Worm (Caenorhabditis elegans) whole organism, late embryonic: ENCODE data around the gene twk-6.

Source experiments
- ama-1 ChIP-seq: fragments of 150-350 bp; optimal IDR thresholded peaks from 2 replicates; lab custom pipeline; 2014
- dve-1 ChIP-seq: sonication (generic microtip); optimal IDR thresholded peaks from 2 replicates; lab custom pipeline; 2017; ENCODE audit warnings: antibody characterized with exemption, mild to moderate bottlenecking, missing genetic modification characterization, missing compliant biosample characterization
- elt-2 ChIP-seq: sonication (generic microtip); optimal IDR thresholded peaks from 2 replicates; lab custom pipeline; 2016; ENCODE audit warnings: missing genetic modification reagents, missing genetic modification characterization, missing compliant biosample characterization
- fkh-10 ChIP-seq: fragments of 150-350 bp; optimal IDR thresholded peaks from 2 replicates; lab custom pipeline; 2014; ENCODE audit warnings: missing biosample characterization, missing genetic modification reagents, missing genetic modification characterization
- mec-3 ChIP-seq: sonication (generic microtip); optimal IDR thresholded peaks from 2 replicates; lab custom pipeline; 2016; ENCODE audit warnings: borderline replicate concordance, missing genetic modification characterization, missing compliant biosample characterization
- odd-2 ChIP-seq: sonication (generic microtip); optimal IDR thresholded peaks from 2 replicates; lab custom pipeline; 2017; ENCODE audit warnings: antibody characterized with exemption, mild to moderate bottlenecking, missing genetic modification characterization, missing compliant biosample characterization
- pax-1 ChIP-seq: fragments of 150-350 bp; optimal IDR thresholded peaks from 2 replicates; lab custom pipeline; 2014; ENCODE audit warnings: missing biosample characterization, missing genetic modification characterization

- peak; percentile 63 for TF ChIP-seq elt-2 (tag; lab: Kevin White, UChicago)
- TF ChIP-seq pax-1 (tag; lab: Kevin White, UChicago), result no peak
- no peak for TF ChIP-seq fkh-10
- no peak for TF ChIP-seq mec-3 (tag; lab: Kevin White, UChicago)
- no peak for TF ChIP-seq odd-2
- no peak for TF ChIP-seq dve-1 (tag; lab: Kevin White, UChicago)
- no peak for TF ChIP-seq ama-1
Observed at ce11 chrIII:4693281-4693680, 49.4 kb upstream of the twk-6 start, which contains the start of gene nifk-1.
